Fruit fly (Drosophila melanogaster) Kc167 (cell line): Measurements from ENCODE around the gene Exo70.

Source experiments
- Myc ChIP-seq: fragments of >200 bp; optimal IDR thresholded peaks from 2 replicates; lab custom pipeline; 2017; ENCODE audit warnings: missing external identifiers
- Sin3A ChIP-seq: fragments of >200 bp; optimal IDR thresholded peaks from 2 replicates; lab custom pipeline; 2018; ENCODE audit warnings: missing external identifiers
- h ChIP-seq: fragments of >200 bp; optimal IDR thresholded peaks from 3 replicates; lab custom pipeline; 2018; ENCODE audit warnings: missing external identifiers
- insv ChIP-seq: fragments of >200 bp; optimal IDR thresholded peaks from 3 replicates; lab custom pipeline; 2018; ENCODE audit warnings: missing external identifiers
- psq ChIP-seq: fragments of >200 bp; optimal IDR thresholded peaks from 2 replicates; lab custom pipeline; 2017; ENCODE audit warnings: missing external identifiers
- ttk ChIP-seq: sonication (Bioruptor generic); optimal IDR thresholded peaks from 2 replicates; lab custom pipeline; 2017; ENCODE audit warnings: missing external identifiers

The Exo70 gene

DNA sequence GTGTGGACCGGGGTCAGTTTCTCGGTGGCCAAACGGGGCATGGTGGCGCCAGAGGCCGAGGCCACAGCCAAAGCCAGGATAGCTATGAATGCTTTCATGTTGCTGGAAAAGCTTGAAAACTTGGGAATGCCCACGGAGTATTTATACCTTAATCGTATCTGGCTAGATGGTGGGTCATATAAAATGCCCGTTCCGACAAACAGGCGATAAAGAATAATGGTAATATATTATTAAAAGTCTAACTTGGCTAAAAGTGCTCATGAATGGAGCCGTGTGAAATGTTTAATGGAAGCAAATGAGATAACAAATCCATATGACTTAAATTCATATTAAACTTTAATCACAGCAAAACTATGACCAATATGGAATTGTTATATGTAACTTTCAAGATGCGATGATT, 18.1 kb upstream of the Exo70 start, which contains the start of gene Jon66Cii:
Gene Jon66Cii (minus strand): TSS at position 101 of the 400 bp plus-strand sequence.
- TF ChIP-seq h (lab: Kevin White, UChicago) (no peak), insv (lab: Kevin White, UChicago) (no peak), Myc (no peak), ttk (lab: Kevin White, UChicago) (no peak), Sin3A (lab: Kevin White, UChicago) (no peak), psq (lab: Kevin White, UChicago) (no peak)

DNA sequence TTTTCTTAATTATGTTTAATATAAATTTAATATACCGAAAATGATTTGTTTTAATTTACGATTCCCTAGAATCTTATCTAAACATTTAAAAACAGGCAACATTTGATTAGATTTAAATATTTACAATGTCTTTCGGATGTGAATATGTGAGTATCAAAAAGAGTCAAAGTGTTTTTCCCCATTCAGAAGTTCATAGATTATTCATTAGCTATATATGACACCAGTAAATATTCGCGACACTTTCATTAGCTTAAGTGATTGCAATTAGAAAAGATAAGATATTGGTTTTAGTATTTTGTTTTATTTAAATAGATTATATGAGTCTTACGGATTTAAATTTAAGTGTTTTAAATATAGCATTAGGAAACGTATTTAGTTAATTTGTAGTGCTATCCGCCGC, 17.5 kb upstream of the Exo70 start:
- no peak for TF ChIP-seq insv (lab: Kevin White, UChicago)
- TF ChIP-seq Sin3A (lab: Kevin White, UChicago): no peak
- TF ChIP-seq psq (lab: Kevin White, UChicago): no peak
- no peak for TF ChIP-seq Myc
- no peak for TF ChIP-seq ttk (lab: Kevin White, UChicago)
- TF ChIP-seq h (lab: Kevin White, UChicago): no peak

DNA sequence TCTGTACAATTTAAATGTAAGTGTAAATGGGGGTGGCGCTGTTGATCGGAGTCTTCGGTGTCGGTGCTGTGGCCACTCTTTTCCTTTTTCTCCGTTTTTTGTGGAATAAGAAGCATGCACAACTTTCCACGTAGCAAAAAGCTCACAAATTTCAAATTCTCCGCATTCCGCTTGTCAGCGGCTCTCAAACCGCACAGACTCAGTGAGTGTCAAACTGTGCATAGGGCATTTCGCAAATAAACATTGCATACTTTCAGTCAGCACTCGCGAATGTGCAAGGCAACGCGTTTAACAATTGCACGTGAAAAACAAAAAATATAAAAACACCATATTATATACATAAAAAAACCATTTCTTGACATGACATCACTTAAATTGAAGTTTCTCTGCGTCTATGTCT, 16.7 kb upstream of the Exo70 start:
- TF ChIP-seq h (lab: Kevin White, UChicago): no peak

DNA sequence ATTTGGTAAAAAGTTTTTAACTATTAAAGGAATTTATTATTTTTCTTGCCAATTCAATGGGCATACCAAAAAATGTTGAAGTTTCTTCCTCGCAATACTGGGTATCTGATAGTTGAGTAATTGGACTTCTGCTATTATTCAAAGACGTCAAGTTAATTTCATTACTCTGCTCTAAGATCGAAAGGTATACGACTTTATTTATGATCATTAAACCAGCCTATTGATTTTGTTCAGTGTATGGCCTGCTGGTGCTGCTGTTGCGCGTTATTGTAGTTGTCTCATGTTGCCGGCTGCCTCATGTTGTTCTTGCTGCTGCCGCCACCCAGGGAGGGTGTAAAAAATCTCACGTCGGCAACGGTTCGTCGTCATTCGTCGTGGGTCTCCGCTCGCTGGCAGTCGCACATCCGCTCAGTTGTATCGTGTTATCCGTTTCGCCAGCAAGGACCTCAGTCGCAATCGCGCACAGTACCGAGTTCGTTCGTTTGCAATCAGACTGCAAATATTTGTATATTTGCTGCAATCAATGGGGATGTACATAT, 16.0 kb upstream of the Exo70 start, which contains the start of gene CG7120:
Gene CG7120 (plus strand): TSS at position 371 of the 539 bp plus-strand sequence.
- TF ChIP-seq insv (lab: Kevin White, UChicago): no peak
- no peak for TF ChIP-seq psq (lab: Kevin White, UChicago)
- no peak for TF ChIP-seq Sin3A (lab: Kevin White, UChicago)
- no peak for TF ChIP-seq h (lab: Kevin White, UChicago)
- TF ChIP-seq ttk (lab: Kevin White, UChicago): no peak
- TF ChIP-seq Myc: no peak

DNA sequence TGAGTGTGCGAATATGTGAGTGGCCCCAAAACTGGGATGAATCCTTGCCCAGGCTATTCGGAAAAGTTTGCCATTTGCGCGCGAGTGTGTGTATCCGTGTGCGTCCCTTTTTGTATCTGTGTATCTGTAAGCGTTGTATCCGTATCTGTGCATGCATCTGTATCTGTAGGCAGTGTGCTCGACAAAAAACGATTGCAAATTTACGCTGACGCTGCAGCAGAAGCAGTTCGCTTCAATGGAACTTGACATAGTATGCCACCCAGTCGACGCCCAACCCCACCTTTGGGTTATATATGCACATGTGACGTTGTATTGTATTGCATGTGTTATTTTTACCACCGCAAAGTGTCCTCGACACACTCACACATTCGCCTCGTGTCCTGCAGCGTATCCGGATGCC, 15.5 kb upstream of the Exo70 start:
- no peak for TF ChIP-seq Sin3A (lab: Kevin White, UChicago)
- TF ChIP-seq ttk (lab: Kevin White, UChicago): no peak
- no peak for TF ChIP-seq Myc
- no peak for TF ChIP-seq h (lab: Kevin White, UChicago)
- TF ChIP-seq psq (lab: Kevin White, UChicago): no peak
- no peak for TF ChIP-seq insv (lab: Kevin White, UChicago)

DNA sequence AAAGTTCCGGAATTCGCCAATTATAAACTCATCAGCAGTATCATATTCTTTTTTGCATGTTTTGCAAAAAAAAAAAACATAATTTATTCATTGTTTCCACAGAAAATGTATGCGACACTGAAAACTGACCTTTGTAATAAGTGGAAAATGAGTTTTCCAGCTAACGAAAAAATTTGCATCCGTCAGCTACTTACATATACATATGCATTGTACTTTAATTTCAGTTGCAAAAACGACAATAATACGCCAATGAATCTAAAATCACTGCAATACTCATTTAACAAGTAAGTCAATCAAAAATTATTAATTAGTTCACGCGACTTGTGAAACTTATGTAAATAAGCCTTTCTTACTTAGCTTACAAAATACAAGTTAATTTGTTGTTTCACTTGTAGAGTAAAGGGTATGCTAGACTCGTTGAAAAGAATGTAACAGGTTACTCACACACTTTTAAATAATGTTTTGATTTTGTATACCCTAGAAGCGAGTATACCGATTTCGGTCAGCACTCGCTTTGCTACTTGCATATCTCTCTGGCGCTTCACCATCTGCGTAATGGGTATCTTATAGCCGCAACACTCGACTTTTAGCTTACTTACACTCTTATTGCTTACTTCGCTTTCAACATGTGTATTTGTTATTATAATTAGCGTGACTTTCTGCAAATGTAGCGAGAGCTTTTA, 12.7 kb upstream of the Exo70 start:
- TF ChIP-seq Myc: no peak
- no peak for TF ChIP-seq h (lab: Kevin White, UChicago)
- no peak for TF ChIP-seq insv (lab: Kevin White, UChicago)

DNA sequence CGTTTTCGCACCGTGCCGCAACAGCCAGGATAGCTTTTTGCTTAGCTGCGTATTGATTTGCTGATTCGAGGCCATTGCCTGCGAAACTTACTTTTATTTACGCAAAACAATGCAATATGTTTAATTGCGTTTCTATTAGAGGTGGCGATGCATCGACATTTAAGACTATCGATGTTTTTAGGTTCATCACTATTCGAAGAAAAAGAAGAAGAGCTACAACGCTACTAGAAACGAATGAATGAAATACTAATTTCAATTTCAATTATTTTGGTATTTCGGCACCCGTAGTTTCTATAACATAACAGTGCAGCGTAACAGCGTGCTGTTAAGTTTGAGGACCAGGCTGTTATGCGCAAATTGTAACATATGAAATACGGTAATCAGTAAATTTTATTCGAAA, 6.5 kb upstream of the Exo70 start, which contains the start of the genes Tpt, mkg-p and CG13667:
Gene Tpt (minus strand): TSS at position 155 of the 400 bp plus-strand sequence.
Gene mkg-p (minus strand): TSS at position 155 of the 400 bp plus-strand sequence.
Gene CG13667 (plus strand): TSS at position 332 of the 400 bp plus-strand sequence.
- TF ChIP-seq Myc (no peak), Sin3A (lab: Kevin White, UChicago) (no peak), psq (lab: Kevin White, UChicago) (no peak), h (lab: Kevin White, UChicago) (no peak), insv (lab: Kevin White, UChicago) (no peak), ttk (lab: Kevin White, UChicago) (no peak)

DNA sequence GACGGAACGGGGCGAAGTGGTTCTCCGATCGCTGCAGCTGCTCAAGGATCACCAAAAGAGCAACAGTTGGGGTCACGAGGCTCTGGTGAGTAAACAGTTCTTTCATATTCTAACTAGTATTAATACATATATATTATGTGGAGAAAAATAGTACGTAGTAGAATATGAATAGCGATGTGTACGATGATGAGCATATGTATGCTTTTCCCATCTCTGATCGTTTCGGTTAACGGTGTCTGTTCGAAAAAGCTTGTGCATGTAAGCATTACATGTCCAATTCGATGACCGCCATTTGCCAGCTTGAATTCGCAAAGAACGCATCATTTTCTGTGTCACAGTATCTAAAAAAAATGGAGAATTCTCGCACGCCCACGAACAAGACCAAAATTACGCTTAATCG, 1.1 kb downstream of the Exo70 start, which contains the start of the genes Oseg1 and mtrm:
Gene Oseg1 (minus strand): TSS at position 101 of the 400 bp plus-strand sequence.
Gene mtrm (plus strand): TSS at position 288 of the 400 bp plus-strand sequence.
- TF ChIP-seq Sin3A (lab: Kevin White, UChicago): no peak

DNA sequence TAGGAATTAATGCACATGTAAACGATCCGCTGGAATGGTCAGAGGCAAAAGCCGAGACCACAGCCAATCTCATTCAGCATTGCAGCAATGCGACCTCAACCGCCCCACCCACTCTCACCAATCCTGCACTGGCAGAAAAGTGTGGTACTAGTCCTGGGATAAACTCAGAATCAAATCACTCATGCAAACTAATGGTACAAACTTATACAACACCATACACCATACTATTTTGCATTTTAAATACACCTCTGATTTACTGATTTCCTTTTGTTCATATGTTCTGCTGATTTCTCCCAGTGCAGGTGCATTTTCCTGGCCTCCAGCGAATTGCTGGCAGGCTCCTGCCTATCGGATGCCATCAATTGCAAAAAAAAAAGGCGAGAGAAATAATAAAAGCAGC, 7.3 kb downstream of the Exo70 start:
- no peak for TF ChIP-seq psq (lab: Kevin White, UChicago)
- TF ChIP-seq h (lab: Kevin White, UChicago): no peak
- TF ChIP-seq Myc: no peak
- TF ChIP-seq insv (lab: Kevin White, UChicago): no peak
- TF ChIP-seq Sin3A (lab: Kevin White, UChicago): no peak
- TF ChIP-seq ttk (lab: Kevin White, UChicago): no peak

DNA sequence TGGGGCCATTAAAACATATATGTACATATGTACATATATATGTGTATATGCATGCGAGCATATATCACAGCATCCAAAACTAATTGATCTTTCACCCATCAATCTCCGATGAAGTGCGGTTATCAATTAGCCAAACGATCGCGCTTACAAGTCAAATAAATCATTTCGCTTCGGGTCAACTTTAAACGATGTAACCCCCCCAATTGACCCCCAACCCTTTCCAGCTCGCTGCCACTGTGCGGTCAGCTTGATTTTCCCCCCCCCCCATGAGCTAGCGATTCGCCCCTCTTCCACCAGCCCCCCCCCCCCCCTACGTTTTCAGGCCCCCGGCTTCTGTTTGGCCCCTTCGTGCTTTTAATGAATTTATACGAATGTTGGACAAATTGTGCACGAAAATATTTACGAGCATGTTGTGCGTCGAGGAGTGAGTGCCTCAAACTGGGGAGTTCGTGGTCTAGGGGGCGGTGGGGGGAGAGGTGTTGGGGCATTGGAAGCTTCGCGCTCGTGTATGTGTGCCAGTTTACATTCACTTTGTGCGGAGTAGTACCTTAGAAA, 8.0 kb downstream of the Exo70 start:
- TF ChIP-seq Sin3A (lab: Kevin White, UChicago): no peak
- TF ChIP-seq Myc: no peak
- no peak for TF ChIP-seq ttk (lab: Kevin White, UChicago)

DNA sequence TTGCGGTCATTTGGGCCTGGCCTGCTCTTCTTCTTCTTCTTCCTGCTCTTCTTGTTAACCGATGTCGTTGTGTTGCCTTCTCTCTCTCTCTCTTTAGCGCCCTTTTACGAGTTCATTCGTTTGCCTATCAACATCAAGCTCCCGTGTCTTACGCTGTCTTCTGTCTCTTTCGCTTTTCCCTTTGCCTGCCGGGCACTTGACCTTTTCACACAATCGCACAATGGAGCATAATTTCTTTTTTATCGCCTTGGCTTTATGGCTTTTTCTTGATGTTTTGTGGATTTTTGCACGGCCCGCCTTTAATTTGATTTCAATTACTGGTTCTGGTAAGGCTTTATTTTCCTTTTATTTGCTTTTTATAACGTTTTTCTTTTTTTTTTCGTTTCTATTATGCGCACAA, 9.7 kb downstream of the Exo70 start:
- no peak for TF ChIP-seq ttk (lab: Kevin White, UChicago)
- TF ChIP-seq insv (lab: Kevin White, UChicago): no peak
- TF ChIP-seq h (lab: Kevin White, UChicago): no peak
- TF ChIP-seq Sin3A (lab: Kevin White, UChicago): no peak
- TF ChIP-seq Myc: no peak
- TF ChIP-seq psq (lab: Kevin White, UChicago): no peak
